Fruit fly (Drosophila melanogaster) whole organism, embryonic: ENCODE measurements around the gene CG2818.

Experiments
- Antp ChIP-seq: fragments of 200-800 bp; sonication (Bioruptor generic); optimal IDR thresholded peaks from 3 replicates; lab custom pipeline; 2016; ENCODE audit warnings: missing biosample characterization, missing genetic modification characterization
- BtbVII ChIP-seq: fragments of 200-800 bp; sonication (Bioruptor generic); optimal IDR thresholded peaks from 3 replicates; lab custom pipeline; 2017; ENCODE audit warnings: missing biosample characterization, mild to moderate bottlenecking, missing genetic modification characterization
- CG10274 ChIP-seq: fragments of 200-800 bp; sonication (Bioruptor generic); optimal IDR thresholded peaks from 3 replicates; lab custom pipeline; 2017; ENCODE audit warnings: missing biosample characterization, mild to moderate bottlenecking, missing genetic modification characterization
- CG11695 ChIP-seq: fragments of 200-800 bp; sonication (Bioruptor generic); IDR thresholded peaks from 3 replicates; pipeline ENCODE4 v1.3.6; 2022; ENCODE audit warnings: missing biosample characterization, missing genetic modification characterization
- CG14441 ChIP-seq: fragments of 200-800 bp; sonication (Bioruptor generic); IDR thresholded peaks from 2 replicates; pipeline ENCODE4 v1.3.6; 2022; ENCODE audit warnings: missing biosample characterization, missing genetic modification characterization
- CG14667 ChIP-seq: fragments of 200-800 bp; sonication (Bioruptor generic); IDR thresholded peaks from 2 replicates; pipeline ENCODE4 v1.3.6; 2022; ENCODE audit warnings: missing biosample characterization, missing genetic modification characterization
- CG15269 ChIP-seq: fragments of 200-800 bp; sonication (Bioruptor generic); optimal IDR thresholded peaks from 2 replicates; lab custom pipeline; 2018; ENCODE audit warnings: missing biosample characterization, mild to moderate bottlenecking, missing genetic modification characterization, moderate library complexity
- CG1529 ChIP-seq: fragments of 200-800 bp; sonication (Bioruptor generic); optimal IDR thresholded peaks from 3 replicates; lab custom pipeline; 2018; ENCODE audit warnings: missing biosample characterization, missing genetic modification characterization
- CG17912 ChIP-seq: fragments of 200-800 bp; sonication (Bioruptor generic); optimal IDR thresholded peaks from 2 replicates; lab custom pipeline; 2018; ENCODE audit warnings: missing biosample characterization, mild to moderate bottlenecking, missing genetic modification characterization
- CG18619 ChIP-seq: fragments of 200-800 bp; sonication (Bioruptor generic); optimal IDR thresholded peaks from 3 replicates; lab custom pipeline; 2017; ENCODE audit warnings: missing biosample characterization, mild to moderate bottlenecking, missing genetic modification characterization
- CG2678 ChIP-seq: fragments of 200-800 bp; sonication (Bioruptor generic); optimal IDR thresholded peaks from 3 replicates; lab custom pipeline; 2019; ENCODE audit warnings: missing biosample characterization, mild to moderate bottlenecking, missing genetic modification characterization, moderate library complexity
- CG2712 ChIP-seq: fragments of 200-800 bp; optimal IDR thresholded peaks from 3 replicates; lab custom pipeline; 2019; ENCODE audit warnings: missing biosample characterization, mild to moderate bottlenecking, missing genetic modification characterization, moderate library complexity
- CG42726 ChIP-seq: fragments of 200-800 bp; sonication (Bioruptor generic); IDR thresholded peaks from 2 replicates; pipeline ENCODE4 v1.3.6; 2022; ENCODE audit warnings: missing biosample characterization, missing genetic modification characterization; ENCODE audit not compliant: partially characterized antibody
- CG5245 ChIP-seq: fragments of 200-800 bp; sonication (Bioruptor generic); optimal IDR thresholded peaks from 3 replicates; lab custom pipeline; 2016; ENCODE audit warnings: missing biosample characterization, missing genetic modification characterization
- CG8359 ChIP-seq: fragments of 200-800 bp; sonication (Bioruptor generic); optimal IDR thresholded peaks from 2 replicates; lab custom pipeline; 2017; ENCODE audit warnings: missing biosample characterization, mild to moderate bottlenecking, missing genetic modification characterization, borderline replicate concordance
- CG8388 ChIP-seq: fragments of 200-800 bp; sonication (Bioruptor generic); optimal IDR thresholded peaks from 2 replicates; lab custom pipeline; 2019; ENCODE audit warnings: missing biosample characterization, mild to moderate bottlenecking, missing genetic modification characterization, moderate library complexity
- CG9797 ChIP-seq: fragments of 200-800 bp; sonication (Bioruptor generic); optimal IDR thresholded peaks from 3 replicates; lab custom pipeline; 2018; ENCODE audit warnings: missing biosample characterization, mild to moderate bottlenecking, missing genetic modification characterization
- CG9817 ChIP-seq: fragments of 200-800 bp; sonication (Bioruptor generic); optimal IDR thresholded peaks from 2 replicates; lab custom pipeline; 2018; ENCODE audit warnings: missing biosample characterization, mild to moderate bottlenecking, missing genetic modification characterization, moderate library complexity
- Fer2 ChIP-seq: fragments of 200-800 bp; sonication (Bioruptor generic); optimal IDR thresholded peaks from 2 replicates; lab custom pipeline; 2018; ENCODE audit warnings: missing biosample characterization, mild to moderate bottlenecking, missing genetic modification characterization, moderate library complexity
- GATAe ChIP-seq: fragments of 200-800 bp; sonication (Bioruptor generic); conservative IDR thresholded peaks from 2 replicates; pipeline ENCODE4 v1.3.6; 2022; ENCODE audit warnings: missing biosample characterization, missing genetic modification characterization
- H2.0 ChIP-seq: fragments of 200-800 bp; sonication (Bioruptor generic); IDR thresholded peaks from 2 replicates; pipeline ENCODE4 v1.3.6; 2022; ENCODE audit warnings: missing biosample characterization, missing genetic modification characterization
- Hmr ChIP-seq: fragments of 200-800 bp; sonication (Bioruptor generic); optimal IDR thresholded peaks from 3 replicates; lab custom pipeline; 2017; ENCODE audit warnings: mild to moderate bottlenecking, missing biosample characterization, missing genetic modification reagents, missing genetic modification characterization
- Jarid2 ChIP-seq: fragments of 200-800 bp; sonication (Bioruptor generic); optimal IDR thresholded peaks from 3 replicates; lab custom pipeline; 2017; ENCODE audit warnings: mild to moderate bottlenecking, missing biosample characterization, missing genetic modification reagents, missing genetic modification characterization
- NFAT ChIP-seq: fragments of 200-800 bp; sonication (Bioruptor generic); IDR thresholded peaks from 2 replicates; pipeline ENCODE4 v1.3.6; 2022; ENCODE audit warnings: missing biosample characterization, missing genetic modification characterization
- Oaz ChIP-seq: fragments of 200-800 bp; sonication (Bioruptor generic); IDR thresholded peaks from 2 replicates; pipeline ENCODE4 v1.3.6; 2022; ENCODE audit warnings: missing biosample characterization, missing genetic modification characterization
- Oli ChIP-seq: fragments of 200-800 bp; sonication (Bioruptor generic); optimal IDR thresholded peaks from 2 replicates; lab custom pipeline; 2018; ENCODE audit warnings: missing biosample characterization, mild to moderate bottlenecking, missing genetic modification characterization, moderate library complexity
- Pdp1 ChIP-seq, 2 experiments: fragments of 200-800 bp; sonication (Bioruptor generic); optimal IDR thresholded peaks; 3 replicates each; lab custom pipeline; 2016; ENCODE audit warnings: missing biosample characterization in 2 of 2, missing genetic modification characterization in 2 of 2, mild to moderate bottlenecking in 1 of 2, moderate library complexity in 1 of 2
- Sox100B ChIP-seq: fragments of 200-800 bp; sonication (Bioruptor generic); optimal IDR thresholded peaks from 3 replicates; lab custom pipeline; 2018; ENCODE audit warnings: missing biosample characterization, mild to moderate bottlenecking, missing genetic modification characterization
- Sox102F ChIP-seq: fragments of 200-800 bp; sonication (Bioruptor generic); optimal IDR thresholded peaks from 2 replicates; lab custom pipeline; 2018; ENCODE audit warnings: missing biosample characterization, mild to moderate bottlenecking, missing genetic modification characterization, moderate library complexity
- ap ChIP-seq: fragments of 200-800 bp; sonication (Bioruptor generic); IDR thresholded peaks from 2 replicates; pipeline ENCODE4 v1.3.6; 2022; ENCODE audit warnings: missing biosample characterization, missing genetic modification characterization
- caup ChIP-seq: fragments of 200-800 bp; sonication (Bioruptor generic); optimal IDR thresholded peaks from 3 replicates; lab custom pipeline; 2017; ENCODE audit warnings: missing biosample characterization, mild to moderate bottlenecking, missing genetic modification characterization, moderate library complexity; ENCODE audit not compliant: severe bottlenecking
- danr ChIP-seq: fragments of 200-800 bp; sonication (Bioruptor generic); IDR thresholded peaks from 2 replicates; pipeline ENCODE4 v1.3.6; 2022; ENCODE audit warnings: missing biosample characterization, missing genetic modification characterization
- dati ChIP-seq: fragments of 200-800 bp; sonication (Bioruptor generic); IDR thresholded peaks from 2 replicates; pipeline ENCODE4 v1.3.6; 2022; ENCODE audit warnings: missing biosample characterization, missing genetic modification characterization
- emc ChIP-seq: fragments of 200-800 bp; sonication (Bioruptor generic); optimal IDR thresholded peaks from 2 replicates; lab custom pipeline; 2016; ENCODE audit warnings: missing biosample characterization, missing genetic modification characterization
- fd3F ChIP-seq: fragments of 200-800 bp; sonication (Bioruptor generic); optimal IDR thresholded peaks from 2 replicates; lab custom pipeline; 2018; ENCODE audit warnings: missing biosample characterization, mild to moderate bottlenecking, missing genetic modification characterization, moderate library complexity
- fd64A ChIP-seq: fragments of 200-800 bp; sonication (Bioruptor generic); optimal IDR thresholded peaks from 3 replicates; lab custom pipeline; 2018; ENCODE audit warnings: missing biosample characterization, mild to moderate bottlenecking, missing genetic modification characterization
- gem ChIP-seq: fragments of 200-800 bp; sonication (Bioruptor generic); optimal IDR thresholded peaks from 2 replicates; lab custom pipeline; 2019; ENCODE audit warnings: missing biosample characterization, mild to moderate bottlenecking, missing genetic modification characterization, moderate library complexity
- insv ChIP-seq, 2 experiments: fragments of 200-800 bp; sonication (Bioruptor generic); optimal IDR thresholded peaks; 3 replicates each; lab custom pipeline; 2016 to 2018; ENCODE audit warnings: missing biosample characterization in 2 of 2, missing genetic modification characterization in 2 of 2
- lov ChIP-seq, 2 experiments: fragments of 200-800 bp in 1 of 2; fragments of >200 bp in 1 of 2; sonication (Bioruptor generic) in 1 of 2; IDR thresholded peaks in 1 of 2; optimal IDR thresholded peaks in 1 of 2; 2 replicates in 1 of 2; 3 replicates in 1 of 2; pipeline versions ENCODE4 v1.3.6 to Lab custom; 2017 to 2022; ENCODE audit warnings: missing biosample characterization in 1 of 2, missing genetic modification characterization in 1 of 2
- luna ChIP-seq: fragments of 200-800 bp; sonication (Bioruptor generic); optimal IDR thresholded peaks from 2 replicates; lab custom pipeline; 2016; ENCODE audit warnings: missing biosample characterization, missing genetic modification characterization
- maf-S ChIP-seq: fragments of 200-800 bp; sonication (Bioruptor generic); optimal IDR thresholded peaks from 2 replicates; lab custom pipeline; 2016; ENCODE audit warnings: missing biosample characterization, missing genetic modification characterization
- psq ChIP-seq: fragments of 200-800 bp; sonication (Bioruptor generic); optimal IDR thresholded peaks from 2 replicates; lab custom pipeline; 2017; ENCODE audit warnings: missing biosample characterization, missing genetic modification characterization
- slou ChIP-seq: fragments of 200-800 bp; sonication (Bioruptor generic); optimal IDR thresholded peaks from 3 replicates; lab custom pipeline; 2016; ENCODE audit warnings: missing biosample characterization, missing genetic modification characterization
- stwl ChIP-seq: fragments of 200-800 bp; sonication (Bioruptor generic); optimal IDR thresholded peaks from 3 replicates; lab custom pipeline; 2018; ENCODE audit warnings: missing biosample characterization, mild to moderate bottlenecking, missing genetic modification characterization, moderate library complexity
- sug ChIP-seq: fragments of 200-800 bp; optimal IDR thresholded peaks from 2 replicates; lab custom pipeline; 2019; ENCODE audit warnings: missing biosample characterization, mild to moderate bottlenecking, missing genetic modification characterization, moderate library complexity
- unc-4 ChIP-seq: fragments of 200-800 bp; sonication (Bioruptor generic); IDR thresholded peaks from 2 replicates; pipeline ENCODE4 v1.3.6; 2022; ENCODE audit warnings: missing biosample characterization, missing genetic modification characterization; ENCODE audit not compliant: partially characterized antibody
- unpg ChIP-seq: fragments of 200-800 bp; sonication (Bioruptor generic); optimal IDR thresholded peaks from 3 replicates; lab custom pipeline; 2018; ENCODE audit warnings: missing biosample characterization, mild to moderate bottlenecking, missing genetic modification characterization, moderate library complexity
- zfh1 ChIP-seq: fragments of 200-800 bp; sonication (Bioruptor generic); IDR thresholded peaks from 3 replicates; pipeline ENCODE4 v1.3.6; 2022; ENCODE audit warnings: missing biosample characterization, missing genetic modification characterization

CG2818 gene

dm6 chr2L:3737682-3738081 is 24.5 kb downstream of the CG2818 start (continued):
- TF ChIP-seq CG9817 (tag; lab: Kevin White, UChicago) (no peak), psq (GFP tag; lab: Kevin White, UChicago) (no peak), CG1529 (GFP tag; lab: Kevin White, UChicago) (no peak), Oaz (GFP tag; lab: Robert Waterston, UW) (no peak)

dm6 chr2L:3740443-3740842 is 27.3 kb downstream of the CG2818 start:
- TF ChIP-seq Oli (peak; percentile 35), Hmr (peak; percentile 51), GATAe (no peak), sug (tag; lab: Kevin White, UChicago) (no peak), danr (no peak), stwl (tag; lab: Kevin White, UChicago) (peak; percentile 3), ap (GFP tag; lab: Robert Waterston, UW) (no peak), zfh1 (GFP tag; lab: Robert Waterston, UW) (no peak), NFAT (GFP tag; lab: Robert Waterston, UW) (no peak), CG5245 (no peak), CG8388 (no peak), emc (GFP tag; lab: Kevin White, UChicago) (no peak), CG9797 (GFP tag; lab: Kevin White, UChicago) (no peak), insv (GFP tag; optimal IDR thresholded peaks at IDR 0.05; lab: Kevin White, UChicago) (no peak), Antp (no peak), CG10274 (no peak), slou (peak; percentile 3), Sox102F (GFP tag; lab: Kevin White, UChicago) (peak; percentile 29), CG42726 (GFP tag; lab: Robert Waterston, UW) (no peak), CG11695 (GFP tag; lab: Robert Waterston, UW) (no peak), CG2712 (tag; lab: Kevin White, UChicago) (no peak), fd64A (GFP tag; lab: Kevin White, UChicago) (no peak), CG1529 (GFP tag; lab: Kevin White, UChicago) (no peak), caup (GFP tag; lab: Kevin White, UChicago) (peak; percentile 2), luna (no peak), CG15269 (tag; lab: Kevin White, UChicago) (peak; percentile 29), H2.0 (GFP tag; lab: Robert Waterston, UW) (no peak), unc-4 (GFP tag; lab: Robert Waterston, UW) (no peak), Pdp1 (GFP tag; optimal IDR thresholded peaks at IDR 0.05; lab: Kevin White, UChicago) (no peak), CG17912 (GFP tag; lab: Kevin White, UChicago) (no peak), fd3F (GFP tag; lab: Kevin White, UChicago) (no peak), Sox100B (GFP tag; lab: Kevin White, UChicago) (no peak), dati (GFP tag; lab: Robert Waterston, UW) (no peak), lov (optimal IDR thresholded peaks at IDR 0.05; lab: Kevin White, UChicago) (no peak), lov (GFP tag; IDR thresholded peaks at IDR 0.05; lab: Robert Waterston, UW) (no peak), Fer2 (tag; lab: Kevin White, UChicago) (no peak), maf-S (no peak), CG14667 (GFP tag; lab: Robert Waterston, UW) (no peak), CG2678 (tag; lab: Kevin White, UChicago) (peak; percentile 62), CG8359 (GFP tag; lab: Kevin White, UChicago) (no peak), BtbVII (GFP tag; lab: Kevin White, UChicago) (no peak), CG18619 (no peak), unpg (GFP tag; lab: Kevin White, UChicago) (peak; percentile 2), CG14441 (GFP tag; lab: Robert Waterston, UW) (no peak), Jarid2 (GFP tag; lab: Kevin White, UChicago) (no peak), gem (tag; lab: Kevin White, UChicago) (peak; percentile 42)
